Worm (Caenorhabditis elegans) whole organism, midembryonic: ENCODE measurements around the gene srh-214.

Source experiments
- T22C8.4 ChIP-seq: fragments of 200-800 bp; sonication (Bioruptor generic); IDR thresholded peaks from 2 replicates; pipeline ENCODE4 v1.3.6; 2022; ENCODE audit warnings: missing genetic modification characterization, missing compliant biosample characterization
- cog-1 ChIP-seq: sonication (generic microtip); optimal IDR thresholded peaks from 2 replicates; lab custom pipeline; 2016; ENCODE audit warnings: missing genetic modification characterization, missing compliant biosample characterization
- flt-1 ChIP-seq: fragments of 200-800 bp; sonication (Bioruptor generic); IDR thresholded peaks from 2 replicates; pipeline ENCODE4 v1.3.6; 2022; ENCODE audit warnings: missing genetic modification characterization, missing compliant biosample characterization
- klf-2 ChIP-seq: fragments of 200-800 bp; sonication (Bioruptor generic); conservative IDR thresholded peaks from 2 replicates; pipeline ENCODE4 v1.3.6; 2022; ENCODE audit warnings: missing genetic modification reagents, missing genetic modification characterization, missing compliant biosample characterization
- med-1 ChIP-seq: sonication (generic microtip); optimal IDR thresholded peaks from 2 replicates; lab custom pipeline; 2017; ENCODE audit warnings: missing genetic modification characterization, mild to moderate bottlenecking, missing compliant biosample characterization, antibody characterized with exemption, missing genetic modification reagents; ENCODE audit not compliant: insufficient read depth
- ref-1 ChIP-seq: fragments of 200-800 bp; sonication (Bioruptor generic); conservative IDR thresholded peaks from 2 replicates; pipeline ENCODE4 v1.3.6; 2022; ENCODE audit warnings: missing genetic modification reagents, missing genetic modification characterization, missing compliant biosample characterization
- tab-1 ChIP-seq: fragments of 200-800 bp; sonication (Bioruptor generic); IDR thresholded peaks from 2 replicates; pipeline ENCODE4 v1.3.6; 2022; ENCODE audit warnings: missing genetic modification characterization, missing compliant biosample characterization
- ztf-23 ChIP-seq: fragments of 200-800 bp; sonication (Bioruptor generic); IDR thresholded peaks from 2 replicates; pipeline ENCODE4 v1.3.6; 2022; ENCODE audit warnings: missing genetic modification reagents, missing genetic modification characterization, missing compliant biosample characterization
- ztf-29 ChIP-seq: fragments of 200-800 bp; sonication (Bioruptor generic); IDR thresholded peaks from 2 replicates; pipeline ENCODE4 v1.3.6; 2022; ENCODE audit warnings: missing genetic modification reagents, missing genetic modification characterization, missing compliant biosample characterization

- TF ChIP-seq med-1 (GFP tag; lab: Kevin White, UChicago) = no peak
- TF ChIP-seq tab-1 (GFP tag; lab: Robert Waterston, UW) = no peak
- TF ChIP-seq ztf-29 = no peak
- TF ChIP-seq flt-1 (GFP tag; lab: Robert Waterston, UW) = no peak
- TF ChIP-seq T22C8.4 = no peak
- no peak for TF ChIP-seq ztf-23
- no peak for TF ChIP-seq klf-2 (GFP tag; lab: Robert Waterston, UW)
- no peak for TF ChIP-seq cog-1 (tag; lab: Kevin White, UChicago)
- no peak for TF ChIP-seq ref-1 (GFP tag; lab: Robert Waterston, UW)
These were observed 44.7 kb downstream of the srh-214 start for ce11 chrV:16784806-16785205.
